Fruit fly (Drosophila melanogaster): ENCODE data around the gene CG33969.

The CG33969 gene

dm6 chr3L:20402665-20403492, 9.5 kb upstream of the CG33969 start (continued):
- TF ChIP-seq topi (GFP tag; optimal IDR thresholded peaks at IDR 0.05) (peak; percentile 60), Sox15 (GFP tag; optimal IDR thresholded peaks at IDR 0.05) (peak; percentile 24), eg (GFP tag; IDR thresholded peaks at IDR 0.05) (no peak), CG3919 (GFP tag; optimal IDR thresholded peaks at IDR 0.05) (peak; percentile 56), ss (GFP tag; optimal IDR thresholded peaks at IDR 0.05) (peak; percentile 55 to 86), Ets96B (tag; optimal IDR thresholded peaks at IDR 0.05) (peak; percentile 83), Hr39 (GFP tag; optimal IDR thresholded peaks at IDR 0.05) (peak; percentile 70), CG8319 (GFP tag; optimal IDR thresholded peaks at IDR 0.05) (peak; percentile 34), vri (GFP tag; optimal IDR thresholded peaks at IDR 0.05) (peak; percentile 49), pdm3 (GFP tag; optimal IDR thresholded peaks at IDR 0.05) (peak; percentile 65), Eip75B (GFP tag; optimal IDR thresholded peaks at IDR 0.05) (peak; percentile 69), CG16779 (tag; optimal IDR thresholded peaks at IDR 0.05) (peak; percentile 28), Lpt (GFP tag; optimal IDR thresholded peaks at IDR 0.05) (no peak), CG1621 (tag; optimal IDR thresholded peaks at IDR 0.05) (peak; percentile 75), svp (GFP tag) (peak; percentile 80), lz (GFP tag; optimal IDR thresholded peaks at IDR 0.05) (peak; percentile 68), CG11294 (GFP tag; IDR thresholded peaks at IDR 0.05) (no peak), CG11902 (GFP tag; optimal IDR thresholded peaks at IDR 0.05) (peak; percentile 62), CG15336 (GFP tag; IDR thresholded peaks at IDR 0.05) (peak; percentile 25; the same call in 1 of the 2 replicates), achi (GFP tag; optimal IDR thresholded peaks at IDR 0.05) (peak; percentile 66), Gug (GFP tag; IDR thresholded peaks at IDR 0.05) (no peak), fkh (GFP tag; optimal IDR thresholded peaks at IDR 0.05) (no peak), fd85E (GFP tag; optimal IDR thresholded peaks at IDR 0.05) (no peak), Eip93F (GFP tag; optimal IDR thresholded peaks at IDR 0.05) (peak; percentile 23), CG6854 (GFP tag; optimal IDR thresholded peaks at IDR 0.05) (no peak)

dm6 chr3L:20401026-20401912, 7.9 kb upstream of the CG33969 start, which contains the start of gene trbl:
trbl (minus strand) TSS chr3L:20401609.
- TF ChIP-seq Sox102F (GFP tag; optimal IDR thresholded peaks at IDR 0.05) (no peak), CG10631 (GFP tag; optimal IDR thresholded peaks at IDR 0.05) (no peak), ss (GFP tag; optimal IDR thresholded peaks at IDR 0.05) (peak; percentile 12 to 21), Ets21C (GFP tag; optimal IDR thresholded peaks at IDR 0.05) (no peak), CG15336 (GFP tag; IDR thresholded peaks at IDR 0.05) (peak; percentile 35; the same call in 1 of the 2 replicates), CG11902 (GFP tag; optimal IDR thresholded peaks at IDR 0.05) (no peak), CG10669 (GFP tag; optimal IDR thresholded peaks at IDR 0.05) (no peak), pdm3 (GFP tag; optimal IDR thresholded peaks at IDR 0.05) (no peak), Gug (GFP tag; IDR thresholded peaks at IDR 0.05) (no peak), CG6854 (GFP tag; optimal IDR thresholded peaks at IDR 0.05) (peak; percentile 66), Lpt (GFP tag; optimal IDR thresholded peaks at IDR 0.05) (no peak), CG8119 (GFP tag; IDR thresholded peaks at IDR 0.05) (peak; percentile 40; the same call in 2 of the 3 replicates), Blimp-1 (GFP tag; optimal IDR thresholded peaks at IDR 0.05) (no peak), achi (GFP tag; optimal IDR thresholded peaks at IDR 0.05) (peak; percentile 15), Eip78C (GFP tag) (peak; percentile 48), Hr38 (GFP tag; optimal IDR thresholded peaks at IDR 0.05) (no peak), CG7368 (GFP tag; optimal IDR thresholded peaks at IDR 0.05) (no peak), CG16779 (tag; optimal IDR thresholded peaks at IDR 0.05) (peak; percentile 33), eg (GFP tag; IDR thresholded peaks at IDR 0.05) (peak; percentile 60; the same call in 2 of the 3 replicates), Met (GFP tag; optimal IDR thresholded peaks at IDR 0.05) (no peak), CG8632 (GFP tag; optimal IDR thresholded peaks at IDR 0.05) (no peak), Eip93F (GFP tag; optimal IDR thresholded peaks at IDR 0.05) (no peak), Hr4 (GFP tag; optimal IDR thresholded peaks at IDR 0.05) (no peak), fd85E (GFP tag; optimal IDR thresholded peaks at IDR 0.05) (peak; percentile 30), esn (GFP tag; optimal IDR thresholded peaks at IDR 0.05) (no peak), cyc (GFP tag; optimal IDR thresholded peaks at IDR 0.05) (no peak), CG4318 (GFP tag; optimal IDR thresholded peaks at IDR 0.05) (no peak), lz (GFP tag; optimal IDR thresholded peaks at IDR 0.05) (no peak), dac (GFP tag; optimal IDR thresholded peaks at IDR 0.05) (no peak), Ets96B (tag; optimal IDR thresholded peaks at IDR 0.05) (no peak), CG34406 (GFP tag; optimal IDR thresholded peaks at IDR 0.05) (no peak), CG31627 (GFP tag; optimal IDR thresholded peaks at IDR 0.05) (no peak), CG6276 (GFP tag; optimal IDR thresholded peaks at IDR 0.05) (peak; percentile 19), OdsH (GFP tag; optimal IDR thresholded peaks at IDR 0.05) (no peak)

Data from whole organism, prepupa.